Fruit fly (Drosophila melanogaster): ENCODE results near the gene Ant2.

- TF ChIP-seq CG14711 (tag; optimal IDR thresholded peaks at IDR 0.05), result no peak
- TF ChIP-seq CG33017 (tag; optimal IDR thresholded peaks at IDR 0.05), result no peak
- TF ChIP-seq cic (GFP tag; optimal IDR thresholded peaks at IDR 0.05), result no peak
- TF ChIP-seq ovo (GFP tag; optimal IDR thresholded peaks at IDR 0.05), result peak; percentile 85
- no peak for TF ChIP-seq toe (GFP tag; optimal IDR thresholded peaks at IDR 0.05)
- TF ChIP-seq Crg-1 (GFP tag; optimal IDR thresholded peaks at IDR 0.05), result no peak
- no peak for TF ChIP-seq CG5204 (GFP tag; optimal IDR thresholded peaks at IDR 0.05)
- no peak for TF ChIP-seq CG11617 (GFP tag; optimal IDR thresholded peaks at IDR 0.05)
- TF ChIP-seq CG7101 (tag; optimal IDR thresholded peaks at IDR 0.05), result no peak
- no peak for TF ChIP-seq tj (GFP tag; optimal IDR thresholded peaks at IDR 0.05)
- TF ChIP-seq Clk (GFP tag; optimal IDR thresholded peaks at IDR 0.05), result no peak
- TF ChIP-seq bab1 (GFP tag; optimal IDR thresholded peaks at IDR 0.05), result no peak
Observed at dm6 chrX:10771856-10772592, 14.7 kb downstream of the Ant2 start, which contains the start of gene CG15211.
